Worm (Caenorhabditis elegans): Measurements from ENCODE around the gene dlc-5.

ce11 chrIV:6442016-6442618 lies 4.1 kb downstream of the dlc-5 start:
- TF ChIP-seq W03F9.2 (tag; optimal IDR thresholded peaks at IDR 0.05) (no peak), dao-5 (tag; optimal IDR thresholded peaks at IDR 0.05) (no peak)

All from whole organism, L4/young adult.